Worm (Caenorhabditis elegans) whole organism, L4 larva: ENCODE data around the gene lipl-2.

ENCODE experiments used
- T20F7.1 ChIP-seq: fragments of 200-800 bp; sonication (Bioruptor generic); optimal IDR thresholded peaks from 2 replicates; lab custom pipeline; 2018; ENCODE audit warnings: mild to moderate bottlenecking, missing genetic modification characterization, missing compliant biosample characterization
- T26A8.4 ChIP-seq: fragments of 200-800 bp; sonication (Bioruptor generic); IDR thresholded peaks from 2 replicates; pipeline ENCODE4 v1.3.6; 2022; ENCODE audit warnings: missing genetic modification characterization, missing compliant biosample characterization
- Y105C5A.15 ChIP-seq: fragments of 200-800 bp; sonication (Bioruptor generic); IDR thresholded peaks from 2 replicates; pipeline ENCODE4 v1.3.6; 2022; ENCODE audit warnings: missing genetic modification characterization, missing compliant biosample characterization
- Y5F2A.4 ChIP-seq: fragments of 200-800 bp; sonication (Bioruptor generic); optimal IDR thresholded peaks from 2 replicates; lab custom pipeline; 2018; ENCODE audit warnings: mild to moderate bottlenecking, missing genetic modification characterization, missing compliant biosample characterization
- Y75B8A.6 ChIP-seq: fragments of 200-800 bp; sonication (Bioruptor generic); IDR thresholded peaks from 2 replicates; pipeline ENCODE4 v1.3.6; 2022; ENCODE audit warnings: missing genetic modification reagents, missing genetic modification characterization, missing compliant biosample characterization
- aha-1 ChIP-seq: fragments of 150-350 bp; peaks from one replicate; lab custom pipeline; 2014; ENCODE audit warnings: missing biosample characterization, missing genetic modification characterization
- ama-1 ChIP-seq: fragments of 150-350 bp; optimal IDR thresholded peaks from 2 replicates; lab custom pipeline; 2014; ENCODE audit warnings: inconsistent platforms, mixed read lengths
- attf-4 ChIP-seq: sonication (generic microtip); optimal IDR thresholded peaks from 3 replicates; lab custom pipeline; 2017; ENCODE audit warnings: missing biosample characterization, missing genetic modification characterization
- ceh-44 ChIP-seq: fragments of 200-800 bp; sonication (Bioruptor generic); IDR thresholded peaks from 2 replicates; pipeline ENCODE4 v1.3.6; 2022; ENCODE audit warnings: missing genetic modification reagents, missing genetic modification characterization, missing compliant biosample characterization
- ceh-82 ChIP-seq: sonication (generic microtip); optimal IDR thresholded peaks from 2 replicates; lab custom pipeline; 2017; ENCODE audit warnings: missing biosample characterization, missing genetic modification characterization
- cey-2 ChIP-seq: sonication (generic microtip); optimal IDR thresholded peaks from 3 replicates; lab custom pipeline; 2017; ENCODE audit warnings: missing genetic modification characterization, mild to moderate bottlenecking, missing compliant biosample characterization, antibody characterized with exemption, borderline replicate concordance; ENCODE audit not compliant: insufficient read depth
- daf-12 ChIP-seq: fragments of 150-350 bp; optimal IDR thresholded peaks from 2 replicates; lab custom pipeline; 2014; ENCODE audit warnings: missing biosample characterization, missing genetic modification reagents, missing genetic modification characterization
- dmd-6 ChIP-seq: fragments of 200-800 bp; sonication (Bioruptor generic); IDR thresholded peaks from 2 replicates; pipeline ENCODE4 v1.3.6; 2022; ENCODE audit warnings: missing genetic modification reagents, missing genetic modification characterization, missing compliant biosample characterization
- dmd-8 ChIP-seq: fragments of 200-800 bp; sonication (Bioruptor generic); IDR thresholded peaks from 2 replicates; pipeline ENCODE4 v1.3.6; 2022; ENCODE audit warnings: missing genetic modification characterization, missing compliant biosample characterization
- egl-27 ChIP-seq: sonication (generic microtip); optimal IDR thresholded peaks from 3 replicates; lab custom pipeline; 2017; ENCODE audit warnings: missing biosample characterization, missing genetic modification reagents, missing genetic modification characterization
- hif-1 ChIP-seq, 2 experiments: sonication (generic microtip); optimal IDR thresholded peaks; 2 replicates each; lab custom pipeline; 2016 to 2017; ENCODE audit warnings: missing compliant biosample characterization in 2 of 2, missing genetic modification characterization in 2 of 2, missing genetic modification reagents in 2 of 2, missing genotype in 2 of 2, mild to moderate bottlenecking in 1 of 2
- hlh-30 ChIP-seq: sonication (generic microtip); optimal IDR thresholded peaks from 2 replicates; lab custom pipeline; 2017; ENCODE audit warnings: antibody characterized with exemption, mild to moderate bottlenecking, missing genetic modification characterization, missing compliant biosample characterization; ENCODE audit not compliant: insufficient read depth
- lim-7 ChIP-seq: fragments of 200-800 bp; sonication (Bioruptor generic); IDR thresholded peaks from 2 replicates; pipeline ENCODE4 v1.3.6; 2022; ENCODE audit warnings: missing genetic modification characterization, missing compliant biosample characterization
- lin-1 ChIP-seq: fragments of 200-800 bp; sonication (Bioruptor generic); IDR thresholded peaks from 2 replicates; pipeline ENCODE4 v1.3.6; 2022; ENCODE audit warnings: missing genetic modification reagents, missing genetic modification characterization, missing compliant biosample characterization
- lin-13 ChIP-seq: fragments of 150-350 bp; optimal IDR thresholded peaks from 2 replicates; lab custom pipeline; 2014; ENCODE audit warnings: missing biosample characterization, missing genetic modification reagents, missing genetic modification characterization
- madf-5 ChIP-seq, 2 experiments: fragments of 200-800 bp; sonication (Bioruptor generic); IDR thresholded peaks; 2 replicates each; pipeline ENCODE4 v1.3.6; 2022; ENCODE audit warnings: missing compliant biosample characterization in 2 of 2, missing genetic modification characterization in 2 of 2
- madf-9 ChIP-seq: fragments of 200-800 bp; sonication (Bioruptor generic); conservative IDR thresholded peaks from 2 replicates; pipeline ENCODE4 v1.3.6; 2022; ENCODE audit warnings: missing genetic modification reagents, missing genetic modification characterization, missing compliant biosample characterization
- nhr-10 ChIP-seq: fragments of 150-350 bp; optimal IDR thresholded peaks from 2 replicates; lab custom pipeline; 2014; ENCODE audit warnings: missing biosample characterization, missing genetic modification characterization
- nhr-111 ChIP-seq: fragments of 200-800 bp; sonication (Bioruptor generic); optimal IDR thresholded peaks from 2 replicates; lab custom pipeline; 2018; ENCODE audit warnings: mild to moderate bottlenecking, missing genetic modification characterization, missing compliant biosample characterization
- nhr-237 ChIP-seq: sonication (generic microtip); optimal IDR thresholded peaks from 2 replicates; lab custom pipeline; 2017; ENCODE audit warnings: missing biosample characterization, missing genetic modification characterization
- nhr-25 ChIP-seq: sonication (generic microtip); optimal IDR thresholded peaks from 2 replicates; lab custom pipeline; 2017; ENCODE audit warnings: missing genetic modification characterization, mild to moderate bottlenecking, missing compliant biosample characterization, antibody characterized with exemption, moderate library complexity, borderline replicate concordance; ENCODE audit not compliant: insufficient read depth
- nhr-28 ChIP-seq: fragments of 150-350 bp; optimal IDR thresholded peaks from 2 replicates; lab custom pipeline; 2014; ENCODE audit warnings: missing biosample characterization, missing genetic modification characterization
- nhr-76 ChIP-seq: fragments of 150-350 bp; optimal IDR thresholded peaks from 2 replicates; lab custom pipeline; 2014; ENCODE audit warnings: missing biosample characterization, missing genetic modification characterization
- rbr-2 ChIP-seq: sonication (generic microtip); optimal IDR thresholded peaks from 2 replicates; lab custom pipeline; 2016; ENCODE audit warnings: missing genotype, missing genetic modification characterization, missing compliant biosample characterization
- set-16 ChIP-seq: fragments of 200-800 bp; sonication (Bioruptor generic); IDR thresholded peaks from 2 replicates; pipeline ENCODE4 v1.3.6; 2022; ENCODE audit warnings: missing genetic modification reagents, missing genetic modification characterization, missing compliant biosample characterization
- spr-3 ChIP-seq: fragments of 200-800 bp; sonication (Bioruptor generic); optimal IDR thresholded peaks from 2 replicates; lab custom pipeline; 2018; ENCODE audit warnings: mild to moderate bottlenecking, missing genetic modification characterization, missing compliant biosample characterization
- tag-97 ChIP-seq: fragments of 200-800 bp; sonication (Bioruptor generic); IDR thresholded peaks from 2 replicates; pipeline ENCODE4 v1.3.6; 2022; ENCODE audit warnings: missing genetic modification characterization, missing compliant biosample characterization
- unc-62 ChIP-seq, 3 experiments: fragments of 150-350 bp in 1 of 3; sonication (generic microtip); optimal IDR thresholded peaks in 2 of 3; peaks in 1 of 3; 1 replicate in 1 of 3; 2 replicates in 2 of 3; lab custom pipeline; 2014 to 2017; ENCODE audit warnings: missing biosample characterization in 3 of 3, missing genetic modification characterization in 3 of 3, missing genetic modification reagents in 3 of 3, missing genotype in 1 of 3
- vab-7 ChIP-seq: fragments of 200-800 bp; sonication (Bioruptor generic); IDR thresholded peaks from 2 replicates; pipeline ENCODE4 v1.3.6; 2022; ENCODE audit warnings: missing genetic modification reagents, missing genetic modification characterization, missing compliant biosample characterization
- zip-11 ChIP-seq: fragments of 200-800 bp; sonication (Bioruptor generic); IDR thresholded peaks from 2 replicates; pipeline ENCODE4 v1.3.6; 2022; ENCODE audit warnings: missing genetic modification characterization, missing compliant biosample characterization

Gene lipl-2

DNA sequence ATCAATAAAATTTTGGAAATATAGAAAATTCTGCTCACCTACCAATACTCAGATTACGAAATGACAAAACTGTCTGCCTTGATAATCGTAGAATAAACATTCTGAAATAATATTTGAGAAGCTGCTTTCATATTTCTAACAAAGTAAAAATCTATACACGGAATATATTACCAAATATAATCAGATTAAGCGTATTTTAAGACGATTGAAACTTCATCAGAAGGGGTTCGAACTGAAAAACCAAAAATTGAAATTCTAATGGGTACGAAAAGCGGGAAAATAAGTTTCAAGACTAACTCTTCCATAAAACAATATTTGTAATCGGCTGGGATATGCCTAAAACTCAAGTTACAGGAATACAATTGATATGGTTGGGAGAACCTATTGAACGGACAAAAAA lies 11.9 kb upstream of the lipl-2 start, which contains the start of gene F46B6.4:
F46B6.4 (minus strand) TSS at position 101 of the 400 bp plus-strand sequence.
- TF ChIP-seq nhr-10 (tag; lab: Kevin White, UChicago) (no peak), zip-11 (GFP tag; lab: Robert Waterston, UW) (no peak), nhr-111 (GFP tag; lab: Kevin White, UChicago) (no peak), lim-7 (GFP tag; lab: Robert Waterston, UW) (no peak), hif-1 (tag; optimal IDR thresholded peaks at IDR 0.05; lab: Kevin White, UChicago) (no peak), spr-3 (no peak), nhr-28 (tag; lab: Kevin White, UChicago) (no peak)

DNA sequence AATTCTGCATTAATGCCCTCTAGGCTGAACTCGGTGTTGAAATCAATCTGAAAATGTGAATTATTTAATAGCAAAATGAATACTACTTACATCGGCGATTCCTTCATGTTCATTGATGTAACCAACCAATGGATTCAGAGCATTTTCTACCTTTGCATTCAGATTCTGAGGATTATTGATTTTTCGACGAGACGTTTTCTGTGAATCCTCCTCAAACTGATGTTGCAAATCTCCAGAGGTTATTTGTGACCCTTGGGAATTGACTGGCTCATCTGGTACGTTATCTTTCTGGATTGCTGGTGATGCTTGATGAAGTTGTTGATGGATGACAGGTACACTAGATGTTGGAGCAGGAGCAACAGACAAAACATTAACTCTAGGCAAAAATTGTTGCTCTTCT lies 9.3 kb upstream of the lipl-2 start:
- TF ChIP-seq madf-9 (GFP tag; lab: Robert Waterston, UW): no peak
- peak in 1 of 2 experiments; percentile 91 for TF ChIP-seq unc-62 (GFP tag; optimal IDR thresholded peaks at IDR 0.05 in 1 of 2; lab: Kevin White, UChicago)
- no peak for TF ChIP-seq unc-62 (tag; optimal IDR thresholded peaks at IDR 0.05; lab: Kevin White, UChicago)
- TF ChIP-seq rbr-2: no peak
- TF ChIP-seq, all 104 proteins: peak for 1

DNA sequence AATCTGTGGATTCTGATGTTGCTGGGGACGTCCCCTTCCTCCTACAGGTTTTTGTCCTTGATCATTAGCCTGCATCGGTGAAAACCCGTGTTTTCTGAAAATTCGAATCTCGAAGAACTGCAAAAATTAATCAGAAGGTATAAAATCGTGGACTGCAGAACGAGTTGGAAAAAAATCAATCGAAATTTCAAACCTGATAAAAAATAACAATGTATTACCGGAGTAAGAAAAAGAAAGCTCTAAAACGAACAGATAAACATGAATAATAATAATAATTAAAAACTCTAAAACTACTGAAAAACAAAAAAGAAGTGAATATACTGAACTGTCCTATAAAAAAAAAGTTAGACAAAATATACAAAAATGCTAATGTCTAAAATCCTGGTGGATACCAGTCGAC lies 8.4 kb upstream of the lipl-2 start, which contains the start of gene F46B6.5:
F46B6.5 (minus strand) TSS at position 101 of the 400 bp plus-strand sequence.
- TF ChIP-seq daf-12: no peak
- no peak for TF ChIP-seq ama-1 (lab: Kevin White, UChicago)
- no peak for TF ChIP-seq T26A8.4 (GFP tag; lab: Robert Waterston, UW)
- TF ChIP-seq Y105C5A.15 (GFP tag; lab: Robert Waterston, UW): no peak
- no peak for TF ChIP-seq vab-7 (GFP tag; lab: Robert Waterston, UW)
- no peak for TF ChIP-seq dmd-6 (GFP tag; lab: Robert Waterston, UW)
- TF ChIP-seq dmd-8 (GFP tag; lab: Robert Waterston, UW): no peak
- no peak for TF ChIP-seq zip-11 (GFP tag; lab: Robert Waterston, UW)
- no peak for TF ChIP-seq attf-4 (tag; lab: Kevin White, UChicago)
- TF ChIP-seq tag-97: no peak
- TF ChIP-seq aha-1 (tag; lab: Kevin White, UChicago): no peak
- TF ChIP-seq rbr-2: no peak
- no peak for TF ChIP-seq spr-3
- no peak for TF ChIP-seq lin-1 (GFP tag; lab: Robert Waterston, UW)
- TF ChIP-seq egl-27 (tag; lab: Kevin White, UChicago): no peak

DNA sequence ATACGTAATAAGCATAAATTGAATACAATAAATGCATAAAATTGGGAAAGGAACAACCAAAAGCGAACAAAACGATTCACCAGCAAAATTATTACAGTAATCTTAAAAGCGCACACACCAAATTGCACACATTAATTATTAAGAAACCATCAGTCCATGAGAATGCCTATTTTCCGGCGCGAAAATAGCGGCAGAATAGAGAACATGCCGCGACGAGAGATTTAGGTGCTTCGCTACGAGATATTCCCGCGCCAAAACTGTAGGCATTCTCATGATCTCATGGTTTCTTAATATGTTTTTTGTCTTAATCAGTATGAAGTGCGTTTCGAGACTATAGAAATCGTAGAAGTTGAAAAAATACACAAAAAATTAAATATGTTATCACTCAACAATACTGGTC lies 7.2 kb upstream of the lipl-2 start:
- TF ChIP-seq ceh-82 (tag; lab: Kevin White, UChicago): no peak
- TF ChIP-seq nhr-10 (tag; lab: Kevin White, UChicago): no peak
- TF ChIP-seq nhr-25 (tag; lab: Kevin White, UChicago): no peak
- no peak for TF ChIP-seq nhr-237 (tag; lab: Kevin White, UChicago)
- TF ChIP-seq ceh-44: no peak
- TF ChIP-seq Y5F2A.4 (GFP tag; lab: Kevin White, UChicago): no peak
- TF ChIP-seq Y75B8A.6 (GFP tag; lab: Robert Waterston, UW): no peak
- no peak for TF ChIP-seq T20F7.1
- TF ChIP-seq madf-5 (GFP tag; IDR thresholded peaks at IDR 0.05; lab: Robert Waterston, UW): no peak
- no peak for TF ChIP-seq aha-1 (tag; lab: Kevin White, UChicago)
- no peak for TF ChIP-seq hlh-30 (tag; lab: Kevin White, UChicago)
- no peak for TF ChIP-seq cey-2 (tag; lab: Kevin White, UChicago)
- no peak for TF ChIP-seq nhr-76
- no peak for TF ChIP-seq set-16 (GFP tag; lab: Robert Waterston, UW)
- TF ChIP-seq lin-13 (GFP tag; lab: Kevin White, UChicago): no peak
- TF ChIP-seq T26A8.4 (GFP tag; lab: Robert Waterston, UW): no peak
